Fruit fly (Drosophila melanogaster) whole organism, prepupa: ENCODE data around the gene Nedd8.
A peak's percentile ranks its signal among the peaks of the same experiment; 100 is the strongest.

Experiments
- Blimp-1 ChIP-seq: fragments of 200-800 bp; sonication (Bioruptor generic); optimal IDR thresholded peaks from 3 replicates; lab custom pipeline; 2017; ENCODE audit warnings: missing biosample characterization, missing genetic modification characterization, mild to moderate bottlenecking, moderate library complexity, missing genetic modification reagents
- CG10669 ChIP-seq: fragments of 200-800 bp; sonication (Bioruptor generic); optimal IDR thresholded peaks from 3 replicates; lab custom pipeline; 2018; ENCODE audit warnings: missing biosample characterization, mild to moderate bottlenecking, missing genetic modification characterization, moderate library complexity
- CG11762 ChIP-seq: fragments of 200-800 bp; sonication (Bioruptor generic); optimal IDR thresholded peaks from 3 replicates; lab custom pipeline; 2016; ENCODE audit warnings: missing biosample characterization, missing genetic modification characterization; ENCODE audit not compliant: insufficient read depth
- CG11902 ChIP-seq: fragments of 200-800 bp; sonication (Bioruptor generic); optimal IDR thresholded peaks from 3 replicates; lab custom pipeline; 2016; ENCODE audit warnings: missing biosample characterization, missing genetic modification characterization
- CG15336 ChIP-seq: fragments of 200-800 bp; sonication (Bioruptor generic); IDR thresholded peaks from 2 replicates; pipeline ENCODE4 v1.3.6; 2022; ENCODE audit warnings: missing biosample characterization, missing genetic modification characterization
- CG1621 ChIP-seq: fragments of 200-800 bp; sonication (Bioruptor generic); optimal IDR thresholded peaks from 3 replicates; lab custom pipeline; 2018; ENCODE audit warnings: missing biosample characterization, mild to moderate bottlenecking, missing genetic modification characterization
- CG16779 ChIP-seq: fragments of 200-800 bp; sonication (Bioruptor generic); optimal IDR thresholded peaks from 3 replicates; lab custom pipeline; 2017; ENCODE audit warnings: missing biosample characterization, mild to moderate bottlenecking, missing genetic modification characterization
- CG31627 ChIP-seq: fragments of 200-800 bp; sonication (Bioruptor generic); optimal IDR thresholded peaks from 3 replicates; lab custom pipeline; 2016; ENCODE audit warnings: missing biosample characterization, missing genetic modification characterization
- CG32006 ChIP-seq: fragments of 200-800 bp; sonication (Bioruptor generic); optimal IDR thresholded peaks from 3 replicates; lab custom pipeline; 2017; ENCODE audit warnings: missing biosample characterization, mild to moderate bottlenecking, missing genetic modification characterization
- CG34406 ChIP-seq: fragments of 200-800 bp; sonication (Bioruptor generic); optimal IDR thresholded peaks from 3 replicates; lab custom pipeline; 2016; ENCODE audit warnings: missing biosample characterization, missing genetic modification characterization
- CG6792 ChIP-seq: fragments of 200-800 bp; sonication (Bioruptor generic); optimal IDR thresholded peaks from 3 replicates; lab custom pipeline; 2016; ENCODE audit warnings: missing biosample characterization, missing genetic modification characterization
- CG6808 ChIP-seq: fragments of 200-800 bp; sonication (Bioruptor generic); optimal IDR thresholded peaks from 3 replicates; lab custom pipeline; 2017; ENCODE audit warnings: missing biosample characterization, missing genetic modification characterization, mild to moderate bottlenecking, moderate library complexity, missing genetic modification reagents
- CG6854 ChIP-seq: fragments of 200-800 bp; sonication (Bioruptor generic); optimal IDR thresholded peaks from 2 replicates; lab custom pipeline; 2017; ENCODE audit warnings: missing biosample characterization, mild to moderate bottlenecking, missing genetic modification characterization
- CG8119 ChIP-seq: fragments of 200-800 bp; sonication (Bioruptor generic); IDR thresholded peaks from 3 replicates; pipeline ENCODE4 v1.3.6; 2022; ENCODE audit warnings: missing biosample characterization, missing genetic modification characterization
- CG8632 ChIP-seq: fragments of 200-800 bp; sonication (Bioruptor generic); optimal IDR thresholded peaks from 3 replicates; lab custom pipeline; 2016; ENCODE audit warnings: missing biosample characterization, missing genetic modification characterization
- CG9139 ChIP-seq: fragments of 200-800 bp; sonication (Bioruptor generic); optimal IDR thresholded peaks from 3 replicates; lab custom pipeline; 2017; ENCODE audit warnings: missing biosample characterization, mild to moderate bottlenecking, missing genetic modification characterization
- Eip75B ChIP-seq: fragments of 200-800 bp; sonication (Bioruptor generic); optimal IDR thresholded peaks from 3 replicates; lab custom pipeline; 2016; ENCODE audit warnings: missing biosample characterization, missing genetic modification characterization
- Eip78C ChIP-seq: fragments of 200-800 bp; sonication (Bioruptor generic); peaks from one replicate; lab custom pipeline; 2016; ENCODE audit warnings: missing biosample characterization, missing genetic modification characterization
- Ets21C ChIP-seq: fragments of 200-800 bp; sonication (Bioruptor generic); optimal IDR thresholded peaks from 3 replicates; lab custom pipeline; 2016; ENCODE audit warnings: missing biosample characterization, missing genetic modification characterization
- Ets96B ChIP-seq: fragments of 200-800 bp; optimal IDR thresholded peaks from 2 replicates; lab custom pipeline; 2019; ENCODE audit warnings: missing biosample characterization, mild to moderate bottlenecking, missing genetic modification characterization, moderate library complexity
- Hr38 ChIP-seq: sonication (Bioruptor generic); optimal IDR thresholded peaks from 2 replicates; lab custom pipeline; 2016; ENCODE audit warnings: missing biosample characterization, missing genetic modification characterization
- Hr4 ChIP-seq: fragments of 200-800 bp; sonication (Bioruptor generic); optimal IDR thresholded peaks from 3 replicates; lab custom pipeline; 2016; ENCODE audit warnings: missing biosample characterization, missing genetic modification characterization
- Lpt ChIP-seq: fragments of 200-800 bp; sonication (Bioruptor generic); optimal IDR thresholded peaks from 3 replicates; lab custom pipeline; 2016; ENCODE audit warnings: missing biosample characterization, missing genetic modification characterization
- Met ChIP-seq: fragments of 200-800 bp; sonication (Bioruptor generic); optimal IDR thresholded peaks from 3 replicates; lab custom pipeline; 2016; ENCODE audit warnings: missing biosample characterization, missing genetic modification characterization
- OdsH ChIP-seq: fragments of 200-800 bp; sonication (Bioruptor generic); optimal IDR thresholded peaks from 3 replicates; lab custom pipeline; 2016; ENCODE audit warnings: missing biosample characterization, missing genetic modification characterization
- Smox ChIP-seq: fragments of 200-800 bp; sonication (Bioruptor generic); optimal IDR thresholded peaks from 3 replicates; lab custom pipeline; 2016; ENCODE audit warnings: missing biosample characterization, missing genetic modification characterization
- Sox102F ChIP-seq: fragments of 200-800 bp; sonication (Bioruptor generic); optimal IDR thresholded peaks from 2 replicates; lab custom pipeline; 2016; ENCODE audit warnings: missing biosample characterization, mild to moderate bottlenecking, missing genetic modification characterization
- Sox14 ChIP-seq: fragments of 200-800 bp; sonication (Bioruptor generic); optimal IDR thresholded peaks from 3 replicates; lab custom pipeline; 2016; ENCODE audit warnings: missing biosample characterization, missing genetic modification characterization
- achi ChIP-seq: fragments of 200-800 bp; sonication (Bioruptor generic); optimal IDR thresholded peaks from 3 replicates; lab custom pipeline; 2016; ENCODE audit warnings: missing biosample characterization, missing genetic modification characterization
- acj6 ChIP-seq: fragments of 200-800 bp; sonication (Bioruptor generic); optimal IDR thresholded peaks from 3 replicates; lab custom pipeline; 2016; ENCODE audit warnings: missing biosample characterization, missing genetic modification characterization
- cyc ChIP-seq: fragments of 200-800 bp; sonication (Bioruptor generic); optimal IDR thresholded peaks from 3 replicates; lab custom pipeline; 2016; ENCODE audit warnings: missing biosample characterization, missing genetic modification characterization
- dac ChIP-seq: fragments of 200-800 bp; sonication (Bioruptor generic); optimal IDR thresholded peaks from 2 replicates; lab custom pipeline; 2017; ENCODE audit warnings: missing biosample characterization, mild to moderate bottlenecking, missing genetic modification characterization
- dsx ChIP-seq: fragments of 200-800 bp; optimal IDR thresholded peaks from 3 replicates; lab custom pipeline; 2019; ENCODE audit warnings: missing biosample characterization, mild to moderate bottlenecking, missing genetic modification characterization, moderate library complexity; ENCODE audit not compliant: poor library complexity, severe bottlenecking
- esn ChIP-seq: fragments of 200-800 bp; sonication (Bioruptor generic); optimal IDR thresholded peaks from 2 replicates; lab custom pipeline; 2016; ENCODE audit warnings: missing biosample characterization, mild to moderate bottlenecking, missing genetic modification characterization, moderate library complexity
- fd59A ChIP-seq: fragments of 200-800 bp; sonication (Bioruptor generic); optimal IDR thresholded peaks from 2 replicates; lab custom pipeline; 2017; ENCODE audit warnings: missing biosample characterization, mild to moderate bottlenecking, missing genetic modification characterization, missing genetic modification reagents
- fd85E ChIP-seq: fragments of 200-800 bp; sonication (Bioruptor generic); optimal IDR thresholded peaks from 3 replicates; lab custom pipeline; 2016; ENCODE audit warnings: missing biosample characterization, missing genetic modification characterization
- fkh ChIP-seq: fragments of 200-800 bp; sonication (Bioruptor generic); optimal IDR thresholded peaks from 3 replicates; lab custom pipeline; 2017; ENCODE audit warnings: missing biosample characterization, mild to moderate bottlenecking, missing genetic modification characterization, moderate library complexity
- pdm3 ChIP-seq: fragments of 200-800 bp; sonication (Bioruptor generic); optimal IDR thresholded peaks from 3 replicates; lab custom pipeline; 2016; ENCODE audit warnings: missing biosample characterization, missing genetic modification characterization
- spab ChIP-seq: fragments of 200-800 bp; sonication (Bioruptor generic); optimal IDR thresholded peaks from 2 replicates; lab custom pipeline; 2017; ENCODE audit warnings: missing biosample characterization, mild to moderate bottlenecking, missing genetic modification characterization, missing genetic modification reagents
- ss ChIP-seq, 2 experiments: fragments of 200-800 bp; sonication (Bioruptor generic); optimal IDR thresholded peaks; 2 replicates in 1 of 2; 3 replicates in 1 of 2; lab custom pipeline; 2017 to 2018; ENCODE audit warnings: mild to moderate bottlenecking in 2 of 2, missing biosample characterization in 2 of 2, missing genetic modification characterization in 2 of 2, moderate library complexity in 1 of 2
- svp ChIP-seq: fragments of 200-800 bp; sonication (Bioruptor generic); peaks from one replicate; lab custom pipeline; 2016; ENCODE audit warnings: missing biosample characterization, missing genetic modification characterization
- topi ChIP-seq: fragments of 200-800 bp; sonication (Bioruptor generic); optimal IDR thresholded peaks from 3 replicates; lab custom pipeline; 2016; ENCODE audit warnings: missing biosample characterization, missing genetic modification characterization
- vri ChIP-seq: fragments of 200-800 bp; sonication (Bioruptor generic); optimal IDR thresholded peaks from 3 replicates; lab custom pipeline; 2016; ENCODE audit warnings: missing biosample characterization, mild to moderate bottlenecking, missing genetic modification characterization

The Nedd8 gene

DNA sequence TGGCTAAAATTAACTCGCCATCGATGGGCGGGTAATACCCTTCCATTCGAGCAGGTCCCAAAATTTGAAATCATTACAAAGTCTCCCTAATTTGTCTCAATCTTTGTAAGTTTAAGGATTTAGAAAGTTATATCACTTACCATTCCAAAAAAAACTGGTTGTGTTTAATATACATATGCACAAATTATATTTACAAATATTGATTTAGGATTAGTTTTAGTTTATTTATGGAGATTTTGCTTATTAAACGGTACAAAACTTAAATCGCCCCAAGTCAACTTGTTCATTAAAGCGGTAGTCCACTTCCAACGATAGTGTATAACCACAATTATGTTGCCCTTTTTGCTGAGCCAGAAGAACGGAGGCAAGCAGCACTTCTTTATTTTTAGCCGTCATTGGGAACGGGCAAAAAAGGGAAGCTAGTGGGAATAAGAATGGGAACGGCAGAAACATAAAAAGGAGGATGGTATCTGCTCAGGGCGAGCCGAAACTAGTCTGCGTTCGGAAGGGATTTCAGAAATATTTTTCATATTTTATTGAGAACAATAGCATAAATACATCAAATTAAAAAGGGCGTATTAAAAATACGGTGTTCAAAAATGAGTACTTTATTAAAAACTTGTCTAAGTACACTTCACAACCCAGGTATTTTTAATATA is 3.4 kb downstream of the Nedd8 start (continued):
- TF ChIP-seq CG11902 (GFP tag; lab: Kevin White, UChicago): peak; percentile 43
- TF ChIP-seq vri (GFP tag; lab: Kevin White, UChicago): peak; percentile 79
- TF ChIP-seq acj6 (GFP tag; lab: Kevin White, UChicago): peak; percentile 92
- TF ChIP-seq svp (GFP tag; lab: Kevin White, UChicago): peak; percentile 84
- TF ChIP-seq ss (GFP tag; optimal IDR thresholded peaks at IDR 0.05; lab: Kevin White, UChicago): peak; percentile 84 to 85
- TF ChIP-seq Sox102F (GFP tag; lab: Kevin White, UChicago): peak; percentile 84
- TF ChIP-seq Lpt (GFP tag; lab: Kevin White, UChicago): peak; percentile 85
- peak; percentile 38 for TF ChIP-seq dac
- TF ChIP-seq OdsH (GFP tag; lab: Kevin White, UChicago): peak; percentile 84
- no peak for TF ChIP-seq Hr38 (GFP tag; lab: Kevin White, UChicago)
- peak; percentile 95 for TF ChIP-seq Eip78C (GFP tag; lab: Kevin White, UChicago)
- peak; percentile 83 for TF ChIP-seq achi (GFP tag; lab: Kevin White, UChicago)
- peak; percentile 88 for TF ChIP-seq CG32006 (GFP tag; lab: Kevin White, UChicago)
- TF ChIP-seq fkh (GFP tag; lab: Kevin White, UChicago): no peak
- peak; percentile 86 for TF ChIP-seq fd59A (GFP tag; lab: Kevin White, UChicago)
- TF ChIP-seq CG34406 (GFP tag; lab: Kevin White, UChicago): peak; percentile 75
- TF ChIP-seq Blimp-1 (GFP tag; lab: Kevin White, UChicago): peak; percentile 38
- TF ChIP-seq CG31627: peak; percentile 81
- TF ChIP-seq CG15336 (GFP tag; lab: Robert Waterston, UW): peak; percentile 87
- TF ChIP-seq CG1621: peak; percentile 75
- TF ChIP-seq Smox (GFP tag; lab: Kevin White, UChicago): peak; percentile 82
- peak; percentile 85 for TF ChIP-seq Ets96B (tag; lab: Kevin White, UChicago)
- TF ChIP-seq Sox14 (GFP tag; lab: Kevin White, UChicago): peak; percentile 83
- TF ChIP-seq Met (GFP tag; lab: Kevin White, UChicago): peak; percentile 88
- peak; percentile 78 for TF ChIP-seq cyc (GFP tag; lab: Kevin White, UChicago)
- peak; percentile 81 for TF ChIP-seq CG10669 (GFP tag; lab: Kevin White, UChicago)
- peak; percentile 86 for TF ChIP-seq spab (GFP tag; lab: Kevin White, UChicago)

DNA sequence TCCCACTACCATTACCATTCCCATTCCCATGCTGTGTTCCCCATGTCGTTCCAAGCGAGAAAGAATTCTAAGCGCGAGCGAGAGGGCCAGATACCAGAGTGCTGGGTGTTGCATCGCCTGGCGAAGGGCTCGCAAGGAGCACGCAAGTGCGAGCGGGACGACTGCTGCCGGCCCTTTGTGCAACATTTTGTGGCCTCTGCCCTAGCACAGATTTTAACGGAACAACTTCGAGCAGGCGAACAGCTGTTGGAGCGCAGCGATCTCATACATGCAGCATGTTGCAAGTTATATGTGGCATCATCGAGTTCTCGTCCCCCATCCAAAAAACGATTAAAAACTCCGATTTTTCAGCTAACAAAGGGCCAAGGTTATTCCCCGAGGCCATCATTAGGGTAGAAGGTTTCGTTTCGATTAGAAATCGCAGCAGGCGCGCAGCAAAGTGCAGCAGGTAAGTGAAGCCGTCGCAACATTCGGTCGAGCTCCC is 4.1 kb downstream of the Nedd8 start:
- TF ChIP-seq svp (GFP tag; lab: Kevin White, UChicago) (peak; percentile 67), dsx (peak; percentile 96), Eip75B (no peak), CG11902 (GFP tag; lab: Kevin White, UChicago) (no peak), Eip78C (GFP tag; lab: Kevin White, UChicago) (no peak)

- TF ChIP-seq CG11762 (peak; percentile 57), fd59A (GFP tag; lab: Kevin White, UChicago) (peak; percentile 24), pdm3 (peak; percentile 39), CG6792 (peak; percentile 85), CG16779 (tag; lab: Kevin White, UChicago) (peak; percentile 77), esn (GFP tag; lab: Kevin White, UChicago) (peak; percentile 86), CG6854 (GFP tag; lab: Kevin White, UChicago) (peak; percentile 34), Hr4 (GFP tag; lab: Kevin White, UChicago) (no peak), topi (GFP tag; lab: Kevin White, UChicago) (peak; percentile 61), Met (GFP tag; lab: Kevin White, UChicago) (peak; percentile 55), Ets21C (GFP tag; lab: Kevin White, UChicago) (no peak), Lpt (GFP tag; lab: Kevin White, UChicago) (peak; percentile 45), dac (no peak), CG6808 (GFP tag; lab: Kevin White, UChicago) (peak; percentile 81), vri (GFP tag; lab: Kevin White, UChicago) (peak; percentile 47), CG1621 (peak; percentile 47), CG8119 (GFP tag; lab: Robert Waterston, UW) (peak; percentile 76), fd85E (GFP tag; lab: Kevin White, UChicago) (peak; percentile 16), spab (GFP tag; lab: Kevin White, UChicago) (peak; percentile 79), CG8632 (GFP tag; lab: Kevin White, UChicago) (peak; percentile 94), Sox102F (GFP tag; lab: Kevin White, UChicago) (peak; percentile 46), CG15336 (GFP tag; lab: Robert Waterston, UW) (peak; percentile 66), CG9139 (GFP tag; lab: Kevin White, UChicago) (peak; percentile 85)
These were observed 4.8 kb downstream of the Nedd8 start for dm6 chr2L:18946636-18947514.
